Fruit fly (Drosophila melanogaster) whole organism, wandering third instar larva: Measurements from ENCODE around the gene CG44261.

Experiments used
- OdsH ChIP-seq: fragments of 200-800 bp; sonication (Bioruptor generic); optimal IDR thresholded peaks from 2 replicates; lab custom pipeline; 2016; ENCODE audit warnings: missing biosample characterization, mild to moderate bottlenecking, missing genetic modification characterization
- Vsx2 ChIP-seq: fragments of 200-300, 225-300 bp; sonication (Bioruptor generic); optimal IDR thresholded peaks from 2 replicates; lab custom pipeline; 2018; ENCODE audit warnings: missing biosample characterization, missing genetic modification characterization; ENCODE audit not compliant: partially characterized antibody
- ey ChIP-seq: fragments of 200-800 bp; sonication (Bioruptor generic); optimal IDR thresholded peaks from 2 replicates; lab custom pipeline; 2016; ENCODE audit warnings: missing biosample characterization, missing genetic modification characterization
- pan ChIP-seq: fragments of >200 bp; optimal IDR thresholded peaks from 2 replicates; lab custom pipeline; 2017
- usp ChIP-seq: fragments of >200 bp; optimal IDR thresholded peaks from 2 replicates; lab custom pipeline; 2017; ENCODE audit warnings: missing biosample characterization, missing genetic modification characterization

DNA sequence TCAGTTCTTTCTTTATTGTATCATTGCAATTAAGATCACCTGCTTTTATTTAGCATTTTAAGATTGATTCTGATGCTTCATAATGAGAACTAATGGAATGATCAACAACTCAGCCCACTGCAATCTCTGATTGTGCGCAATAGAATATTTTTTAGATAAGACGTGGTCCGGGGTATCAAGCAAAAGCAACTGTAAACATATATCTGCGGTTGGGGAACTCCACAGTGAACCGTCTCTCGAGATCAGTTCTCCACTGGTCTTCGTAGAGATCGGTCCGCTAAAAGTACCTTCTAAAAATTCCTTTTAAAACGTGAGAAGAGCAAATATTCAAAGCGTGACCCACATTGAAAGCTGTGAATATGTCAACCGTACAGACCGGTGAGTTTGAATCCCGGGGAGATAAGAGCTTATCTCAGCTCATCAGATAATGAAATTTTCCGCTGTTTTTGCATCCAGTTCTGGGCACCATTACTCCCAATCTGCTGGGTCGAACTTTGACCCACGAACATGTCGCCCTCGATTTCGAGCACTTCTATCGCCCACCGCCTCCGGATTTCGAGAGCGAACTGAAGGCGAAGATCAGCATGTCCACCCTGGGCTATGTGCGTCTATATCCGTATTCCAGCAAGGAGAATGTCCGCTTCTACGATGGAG is 44.8 kb downstream of the CG44261 start, which contains the start of gene CG18473:
- TF ChIP-seq ey (GFP tag; lab: Kevin White, UChicago), result no peak
- TF ChIP-seq Vsx2, result no peak
- TF ChIP-seq pan (lab: Kevin White, UChicago), result no peak
- TF ChIP-seq usp (GFP tag; lab: Kevin White, UChicago), result no peak
- no peak for TF ChIP-seq OdsH (GFP tag; lab: Kevin White, UChicago)
